Worm (Caenorhabditis elegans) whole organism, mixed stage, embryonic: Measurements from ENCODE around the gene idhg-1.

Experiments used
- bed-3 ChIP-seq: fragments of 200-800 bp; sonication (Bioruptor generic); optimal IDR thresholded peaks from 3 replicates; lab custom pipeline; 2018; ENCODE audit warnings: mild to moderate bottlenecking, missing genetic modification characterization, moderate library complexity, missing compliant biosample characterization
- blmp-1 ChIP-seq: fragments of 150-350 bp; optimal IDR thresholded peaks from 2 replicates; lab custom pipeline; 2014; ENCODE audit warnings: missing biosample characterization, missing genetic modification characterization
- ceh-39 ChIP-seq: fragments of 150-350 bp; optimal IDR thresholded peaks from 2 replicates; lab custom pipeline; 2014; ENCODE audit warnings: missing biosample characterization, missing genetic modification characterization
- ceh-43 ChIP-seq: fragments of 200-800 bp; sonication (Bioruptor generic); optimal IDR thresholded peaks from 2 replicates; lab custom pipeline; 2018; ENCODE audit warnings: mild to moderate bottlenecking, missing genetic modification characterization, moderate library complexity, missing compliant biosample characterization
- ceh-83 ChIP-seq: fragments of 200-800 bp; sonication (Bioruptor generic); optimal IDR thresholded peaks from 2 replicates; lab custom pipeline; 2018; ENCODE audit warnings: mild to moderate bottlenecking, missing genetic modification characterization, missing compliant biosample characterization
- ces-1 ChIP-seq: fragments of 150-350 bp; optimal IDR thresholded peaks from 2 replicates; lab custom pipeline; 2014; ENCODE audit warnings: missing biosample characterization, missing genetic modification reagents, missing genetic modification characterization
- cnd-1 ChIP-seq: fragments of 200-800 bp; sonication (Bioruptor generic); optimal IDR thresholded peaks from 2 replicates; lab custom pipeline; 2018; ENCODE audit warnings: mild to moderate bottlenecking, missing genetic modification characterization, missing compliant biosample characterization
- drap-1 ChIP-seq: fragments of 200-800 bp; sonication (Bioruptor generic); optimal IDR thresholded peaks from 3 replicates; lab custom pipeline; 2018; ENCODE audit warnings: mild to moderate bottlenecking, missing genetic modification characterization, missing compliant biosample characterization
- elt-1 ChIP-seq: sonication (generic microtip); optimal IDR thresholded peaks from 2 replicates; lab custom pipeline; 2017; ENCODE audit warnings: missing genetic modification characterization, mild to moderate bottlenecking, missing compliant biosample characterization, antibody characterized with exemption, moderate library complexity, borderline replicate concordance; ENCODE audit not compliant: insufficient read depth
- elt-3 ChIP-seq: fragments of 150-350 bp; optimal IDR thresholded peaks from 2 replicates; lab custom pipeline; 2014; ENCODE audit warnings: missing biosample characterization, missing genetic modification characterization
- flh-1 ChIP-seq: fragments of 200-800 bp; sonication (Bioruptor generic); optimal IDR thresholded peaks from 2 replicates; lab custom pipeline; 2018; ENCODE audit warnings: mild to moderate bottlenecking, missing genetic modification characterization, moderate library complexity, missing compliant biosample characterization
- ham-2 ChIP-seq: fragments of 200-800 bp; sonication (Bioruptor generic); optimal IDR thresholded peaks from 2 replicates; lab custom pipeline; 2018; ENCODE audit warnings: mild to moderate bottlenecking, missing genetic modification characterization, missing compliant biosample characterization
- lin-13 ChIP-seq: fragments of 150-350 bp; optimal IDR thresholded peaks from 2 replicates; lab custom pipeline; 2014; ENCODE audit warnings: missing biosample characterization, missing genetic modification characterization
- lin-32 ChIP-seq: fragments of 200-800 bp; sonication (Bioruptor generic); optimal IDR thresholded peaks from 2 replicates; lab custom pipeline; 2018; ENCODE audit warnings: mild to moderate bottlenecking, missing genetic modification characterization, missing compliant biosample characterization
- lsy-2 ChIP-seq: fragments of 150-350 bp; optimal IDR thresholded peaks from 2 replicates; lab custom pipeline; 2014; ENCODE audit warnings: missing biosample characterization, missing genetic modification characterization
- mab-5 ChIP-seq: fragments of 150-350 bp; optimal IDR thresholded peaks from 2 replicates; lab custom pipeline; 2014; ENCODE audit warnings: missing biosample characterization, missing genetic modification characterization
- mep-1 ChIP-seq: fragments of 150-350 bp; optimal IDR thresholded peaks from 2 replicates; lab custom pipeline; 2017; ENCODE audit warnings: missing biosample characterization, missing genetic modification reagents, missing genetic modification characterization, inconsistent platforms
- mls-2 ChIP-seq: sonication (generic microtip); optimal IDR thresholded peaks from 2 replicates; lab custom pipeline; 2016; ENCODE audit warnings: mild to moderate bottlenecking, missing genetic modification characterization, moderate library complexity, missing compliant biosample characterization
- nhr-12 ChIP-seq: fragments of 150-350 bp; optimal IDR thresholded peaks from 2 replicates; lab custom pipeline; 2014; ENCODE audit warnings: missing biosample characterization, missing genetic modification characterization
- nhr-2 ChIP-seq: fragments of 150-350 bp; optimal IDR thresholded peaks from 2 replicates; lab custom pipeline; 2014; ENCODE audit warnings: missing biosample characterization, missing genetic modification characterization
- nhr-28 ChIP-seq: fragments of 150-350 bp; optimal IDR thresholded peaks from 2 replicates; lab custom pipeline; 2014; ENCODE audit warnings: missing biosample characterization, missing genetic modification characterization
- nhr-76 ChIP-seq: sonication (generic microtip); optimal IDR thresholded peaks from 2 replicates; lab custom pipeline; 2017; ENCODE audit warnings: missing biosample characterization, missing genetic modification characterization
- pha-4 ChIP-seq: fragments of 150-350 bp; optimal IDR thresholded peaks from 2 replicates; lab custom pipeline; 2018; ENCODE audit warnings: missing biosample characterization, missing genetic modification reagents, missing genetic modification characterization
- sem-2 ChIP-seq: fragments of 200-800 bp; sonication (Bioruptor generic); optimal IDR thresholded peaks from 2 replicates; lab custom pipeline; 2018; ENCODE audit warnings: mild to moderate bottlenecking, missing genetic modification characterization, missing compliant biosample characterization
- snpc-4 ChIP-seq: fragments of 150-350 bp; optimal IDR thresholded peaks from 2 replicates; lab custom pipeline; 2014; ENCODE audit warnings: missing biosample characterization, missing genetic modification characterization
- sptf-1 ChIP-seq: sonication (generic microtip); optimal IDR thresholded peaks from 2 replicates; lab custom pipeline; 2017; ENCODE audit warnings: mild to moderate bottlenecking, missing genetic modification characterization, moderate library complexity, missing compliant biosample characterization
- tbx-8 ChIP-seq: fragments of 200-800 bp; sonication (Bioruptor generic); optimal IDR thresholded peaks from 2 replicates; lab custom pipeline; 2018; ENCODE audit warnings: mild to moderate bottlenecking, missing genetic modification characterization, moderate library complexity, missing compliant biosample characterization
- unc-120 ChIP-seq: sonication (generic microtip); optimal IDR thresholded peaks from 2 replicates; lab custom pipeline; 2017; ENCODE audit warnings: missing genetic modification characterization, missing compliant biosample characterization; ENCODE audit not compliant: poor library complexity, severe bottlenecking
- unc-39 ChIP-seq: fragments of 150-350 bp; optimal IDR thresholded peaks from 2 replicates; lab custom pipeline; 2014; ENCODE audit warnings: missing biosample characterization, missing genetic modification characterization
- unc-62 ChIP-seq: fragments of 150-350 bp; optimal IDR thresholded peaks from 2 replicates; lab custom pipeline; 2014; ENCODE audit warnings: missing biosample characterization, missing genetic modification reagents, missing genetic modification characterization
- zip-8 ChIP-seq: fragments of 150-350 bp; optimal IDR thresholded peaks from 2 replicates; lab custom pipeline; 2014; ENCODE audit warnings: missing biosample characterization, missing genetic modification characterization
- ztf-11 ChIP-seq: fragments of 150-350 bp; optimal IDR thresholded peaks from 2 replicates; lab custom pipeline; 2014; ENCODE audit warnings: missing biosample characterization, missing genetic modification characterization

idhg-1 gene

ce11 chrIII:4562070-4562788 lies 6.4 kb upstream of the idhg-1 start, which contains the start of gene pan-1:
TSS of gene pan-1 (plus strand) at chrIII:4562738.
- TF ChIP-seq unc-120 (tag; lab: Kevin White, UChicago) (peak; percentile 89), nhr-28 (no peak), tbx-8 (GFP tag; lab: Kevin White, UChicago) (no peak), ham-2 (GFP tag; lab: Kevin White, UChicago) (peak; percentile 76)

ce11 chrIII:4568030-4568429 lies 567 bp upstream of the idhg-1 start, which contains the start of gene mlcd-1:
TSS of gene mlcd-1 (minus strand) at chrIII:4568130.
- no peak for TF ChIP-seq lsy-2
- TF ChIP-seq unc-39: no peak
- TF ChIP-seq flh-1 (GFP tag; lab: Kevin White, UChicago): no peak
- no peak for TF ChIP-seq cnd-1 (tag; lab: Kevin White, UChicago)
- TF ChIP-seq sem-2 (GFP tag; lab: Kevin White, UChicago): no peak
- no peak for TF ChIP-seq mab-5 (tag; lab: Kevin White, UChicago)
- TF ChIP-seq ceh-83 (GFP tag; lab: Kevin White, UChicago): no peak
- TF ChIP-seq ceh-39 (tag; lab: Kevin White, UChicago): no peak
- no peak for TF ChIP-seq nhr-76 (tag; lab: Kevin White, UChicago)
- TF ChIP-seq unc-120 (tag; lab: Kevin White, UChicago): no peak
- TF ChIP-seq ceh-43: no peak

ce11 chrIII:4578385-4578903 lies 9.8 kb downstream of the idhg-1 start, which contains the start of the genes sel-5 and wdr-48:
TSS of gene sel-5 (minus strand) at chrIII:4578437.
TSS of gene wdr-48 (plus strand) at chrIII:4578853.
- TF ChIP-seq nhr-12 (tag; lab: Kevin White, UChicago) (no peak), ces-1 (GFP tag; lab: Kevin White, UChicago) (peak; percentile 32), lsy-2 (peak; percentile 74), lin-13 (tag; lab: Kevin White, UChicago) (peak; percentile 33), unc-120 (tag; lab: Kevin White, UChicago) (peak; percentile 34), mep-1 (peak; percentile 39)

- TF ChIP-seq ces-1 (GFP tag; lab: Kevin White, UChicago): no peak
- TF ChIP-seq ceh-43: no peak
Measured at ce11 chrIII:4581495-4581894, 12.9 kb downstream of the idhg-1 start, which contains the start of gene F35G12.12. TSS of gene F35G12.12 (plus strand) at chrIII:4581795.

- TF ChIP-seq unc-39: no peak
- TF ChIP-seq flh-1 (GFP tag; lab: Kevin White, UChicago): no peak
Measured at ce11 chrIII:4584068-4584566, 15.5 kb downstream of the idhg-1 start, which contains the start of gene F35G12.5. TSS of gene F35G12.5 (plus strand) at chrIII:4584118.

- TF ChIP-seq nhr-2 (tag; lab: Kevin White, UChicago) (no peak), nhr-12 (tag; lab: Kevin White, UChicago) (no peak), ztf-11 (tag; lab: Kevin White, UChicago) (no peak), nhr-28 (no peak), unc-62 (GFP tag; lab: Kevin White, UChicago) (no peak), blmp-1 (tag; lab: Kevin White, UChicago) (no peak), ceh-83 (GFP tag; lab: Kevin White, UChicago) (no peak), sem-2 (GFP tag; lab: Kevin White, UChicago) (no peak), ham-2 (GFP tag; lab: Kevin White, UChicago) (peak; percentile 28), unc-120 (tag; lab: Kevin White, UChicago) (no peak), flh-1 (GFP tag; lab: Kevin White, UChicago) (no peak), pha-4 (tag; lab: Kevin White, UChicago) (peak; percentile 48), tbx-8 (GFP tag; lab: Kevin White, UChicago) (no peak), cnd-1 (tag; lab: Kevin White, UChicago) (no peak), drap-1 (GFP tag; lab: Kevin White, UChicago) (no peak), elt-3 (no peak), ces-1 (GFP tag; lab: Kevin White, UChicago) (peak; percentile 91), mls-2 (no peak), ceh-39 (tag; lab: Kevin White, UChicago) (no peak), mab-5 (tag; lab: Kevin White, UChicago) (no peak), sptf-1 (no peak), ceh-43 (peak; percentile 40), lsy-2 (peak; percentile 92), lin-13 (tag; lab: Kevin White, UChicago) (peak; percentile 19), snpc-4 (no peak), lin-32 (GFP tag; lab: Kevin White, UChicago) (no peak), bed-3 (GFP tag; lab: Kevin White, UChicago) (no peak), elt-1 (tag; lab: Kevin White, UChicago) (no peak), nhr-76 (tag; lab: Kevin White, UChicago) (no peak), zip-8 (no peak), unc-39 (no peak)
Measured at ce11 chrIII:4587177-4587576, 18.6 kb downstream of the idhg-1 start, which contains the start of the genes F35G12.7 and smc-4. TSS of gene F35G12.7 (minus strand) at chrIII:4587330. TSS of gene smc-4 (plus strand) at chrIII:4587501.
